Worm (Caenorhabditis elegans): ENCODE data around the gene arrd-24.
"Not testable (repeated sequence)": the region's sequence is repeated elsewhere in the genome, so short reads cannot be mapped to it uniquely, and the experiment has no call there.

The arrd-24 gene

DNA sequence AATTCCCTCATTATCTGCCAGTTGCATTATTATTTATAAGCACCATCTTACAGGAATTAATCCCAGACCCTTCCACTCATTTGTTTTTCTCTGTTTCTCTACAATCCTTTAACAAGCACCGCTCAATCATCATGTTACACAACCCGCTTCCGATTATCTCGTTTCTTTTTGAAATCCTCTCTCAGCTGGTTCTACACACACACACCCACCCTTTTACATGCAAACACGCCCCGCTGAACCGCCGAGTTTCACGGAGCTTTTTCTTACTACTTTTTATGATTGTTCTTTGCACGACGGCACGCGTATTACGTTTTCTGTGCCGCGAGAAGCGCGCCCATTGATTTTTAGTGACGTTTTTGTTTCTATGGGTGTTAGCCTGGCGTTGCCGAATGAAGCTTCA is 6.5 kb downstream of the arrd-24 start:
- TF ChIP-seq C34F6.9 (tag; optimal IDR thresholded peaks at IDR 0.05) (peak; percentile 57), lsy-2 (tag; optimal IDR thresholded peaks at IDR 0.05) (peak in 1 of 2 experiments; percentile 51), ceh-16 (tag; optimal IDR thresholded peaks at IDR 0.05) (no peak), crh-2 (tag; optimal IDR thresholded peaks at IDR 0.05) (peak; percentile 20), unc-39 (tag; optimal IDR thresholded peaks at IDR 0.05) (no peak), unc-55 (GFP tag; optimal IDR thresholded peaks at IDR 0.05) (peak; percentile 65), nhr-6 (tag; optimal IDR thresholded peaks at IDR 0.05) (no peak), sma-3 (GFP tag; optimal IDR thresholded peaks at IDR 0.05) (no peak), Y55F3AM.14 (GFP tag; optimal IDR thresholded peaks at IDR 0.05) (peak; percentile 48), egl-27 (tag; optimal IDR thresholded peaks at IDR 0.05) (no peak), blmp-1 (tag; optimal IDR thresholded peaks at IDR 0.05; ENCODE audit: insufficient read depth) (no peak), fos-1 (tag; optimal IDR thresholded peaks at IDR 0.05) (peak; percentile 16), skn-1 (tag; optimal IDR thresholded peaks at IDR 0.05) (no peak), lin-39 (tag; optimal IDR thresholded peaks at IDR 0.05) (no peak), zag-1 (tag; optimal IDR thresholded peaks at IDR 0.05) (no peak), mab-5 (tag; optimal IDR thresholded peaks at IDR 0.05) (peak; percentile 43), lin-11 (tag; optimal IDR thresholded peaks at IDR 0.05) (peak; percentile 31), snpc-4 (tag; optimal IDR thresholded peaks at IDR 0.05) (no peak), sem-4 (tag; optimal IDR thresholded peaks at IDR 0.05) (peak; percentile 19), mdl-1 (tag; optimal IDR thresholded peaks at IDR 0.05) (peak in 1 of 2 experiments; percentile 11), nhr-21 (tag; optimal IDR thresholded peaks at IDR 0.05) (no peak), peb-1 (tag; optimal IDR thresholded peaks at IDR 0.05) (no peak), F13H6.1 (tag; optimal IDR thresholded peaks at IDR 0.05) (peak; percentile 68), nhr-129 (tag; optimal IDR thresholded peaks at IDR 0.05) (peak; percentile 63), dmd-4 (tag; optimal IDR thresholded peaks at IDR 0.05) (no peak), gmeb-1 (tag; optimal IDR thresholded peaks at IDR 0.05) (no peak), lin-13 (GFP tag; optimal IDR thresholded peaks at IDR 0.05) (no peak), ztf-1 (GFP tag; conservative IDR thresholded peaks at IDR 0.05) (no peak), sma-9 (GFP tag; optimal IDR thresholded peaks at IDR 0.05) (peak; percentile 56), sma-9 (tag; optimal IDR thresholded peaks at IDR 0.05) (no peak)

ce11 chrX:13973086-13973485 is 7.2 kb downstream of the arrd-24 start:
- peak; percentile 7 for TF ChIP-seq sma-9 (GFP tag; optimal IDR thresholded peaks at IDR 0.05)
- not testable (repeated sequence) for TF ChIP-seq sma-9 (tag; optimal IDR thresholded peaks at IDR 0.05)

ce11 chrX:13969257-13969968 is 10.9 kb downstream of the arrd-24 start:
- TF ChIP-seq nhr-10 (tag; optimal IDR thresholded peaks at IDR 0.05): no peak
- TF ChIP-seq nhr-129 (tag; optimal IDR thresholded peaks at IDR 0.05): peak; percentile 94
- no peak for TF ChIP-seq unc-62 (GFP tag; optimal IDR thresholded peaks at IDR 0.05)
- peak; percentile 32 for TF ChIP-seq blmp-1 (tag; optimal IDR thresholded peaks at IDR 0.05; ENCODE audit: insufficient read depth)
- peak; percentile 54 for TF ChIP-seq nhr-21 (tag; optimal IDR thresholded peaks at IDR 0.05)
- TF ChIP-seq sma-3 (GFP tag; optimal IDR thresholded peaks at IDR 0.05): peak; percentile 29
- peak; percentile 55 for TF ChIP-seq skn-1 (tag; optimal IDR thresholded peaks at IDR 0.05)
- TF ChIP-seq mbf-1 (tag; optimal IDR thresholded peaks at IDR 0.05): no peak
- TF ChIP-seq lin-39 (tag; optimal IDR thresholded peaks at IDR 0.05): no peak
- TF ChIP-seq snpc-4 (tag; optimal IDR thresholded peaks at IDR 0.05): peak; percentile 44
- no peak for TF ChIP-seq alr-1 (tag; optimal IDR thresholded peaks at IDR 0.05)
- TF ChIP-seq nhr-237 (tag; optimal IDR thresholded peaks at IDR 0.05): no peak
- peak; percentile 76 for TF ChIP-seq zag-1 (tag; optimal IDR thresholded peaks at IDR 0.05)
- TF ChIP-seq ZK546.5 (tag; optimal IDR thresholded peaks at IDR 0.05): no peak
- peak; percentile 49 for TF ChIP-seq lin-11 (tag; optimal IDR thresholded peaks at IDR 0.05)
- TF ChIP-seq mdl-1 (tag; optimal IDR thresholded peaks at IDR 0.05): peak; percentile 10 to 82
- peak; percentile 18 for TF ChIP-seq unc-39 (tag; optimal IDR thresholded peaks at IDR 0.05)
- TF ChIP-seq nhr-11 (tag; optimal IDR thresholded peaks at IDR 0.05): no peak
- TF ChIP-seq gmeb-1 (tag; optimal IDR thresholded peaks at IDR 0.05): peak; percentile 59
- peak; percentile 59 for TF ChIP-seq ztf-4 (tag; optimal IDR thresholded peaks at IDR 0.05)
- no peak for TF ChIP-seq aly-2 (tag; optimal IDR thresholded peaks at IDR 0.05)
- peak; percentile 84 for TF ChIP-seq nhr-6 (tag; optimal IDR thresholded peaks at IDR 0.05)
- TF ChIP-seq elt-1 (tag; optimal IDR thresholded peaks at IDR 0.05): no peak
- peak; percentile 73 for TF ChIP-seq lin-13 (GFP tag; optimal IDR thresholded peaks at IDR 0.05)
- peak; percentile 85 for TF ChIP-seq sem-4 (tag; optimal IDR thresholded peaks at IDR 0.05)
- TF ChIP-seq Y55F3AM.14 (GFP tag; optimal IDR thresholded peaks at IDR 0.05): peak; percentile 75
- peak; percentile 88 for TF ChIP-seq fos-1 (tag; optimal IDR thresholded peaks at IDR 0.05)
- peak; percentile 93 for TF ChIP-seq F13H6.1 (tag; optimal IDR thresholded peaks at IDR 0.05)
- no peak for TF ChIP-seq nhr-25 (tag; optimal IDR thresholded peaks at IDR 0.05)
- peak; percentile 86 for TF ChIP-seq sma-9 (GFP tag; optimal IDR thresholded peaks at IDR 0.05)
- no peak for TF ChIP-seq sma-9 (tag; optimal IDR thresholded peaks at IDR 0.05)
- TF ChIP-seq lsy-2 (tag; optimal IDR thresholded peaks at IDR 0.05): peak; percentile 27 to 82
- TF ChIP-seq crh-2 (tag; optimal IDR thresholded peaks at IDR 0.05): peak; percentile 88
- TF ChIP-seq nhr-23 (tag; optimal IDR thresholded peaks at IDR 0.05): no peak
- TF ChIP-seq egl-27 (tag; optimal IDR thresholded peaks at IDR 0.05): peak; percentile 78
- TF ChIP-seq unc-55 (GFP tag; optimal IDR thresholded peaks at IDR 0.05): peak; percentile 79
- TF ChIP-seq C34F6.9 (tag; optimal IDR thresholded peaks at IDR 0.05): peak; percentile 89

All from whole organism, L2 larva.